Fruit fly (Drosophila melanogaster): ENCODE data around the gene CG7131.

DNA sequence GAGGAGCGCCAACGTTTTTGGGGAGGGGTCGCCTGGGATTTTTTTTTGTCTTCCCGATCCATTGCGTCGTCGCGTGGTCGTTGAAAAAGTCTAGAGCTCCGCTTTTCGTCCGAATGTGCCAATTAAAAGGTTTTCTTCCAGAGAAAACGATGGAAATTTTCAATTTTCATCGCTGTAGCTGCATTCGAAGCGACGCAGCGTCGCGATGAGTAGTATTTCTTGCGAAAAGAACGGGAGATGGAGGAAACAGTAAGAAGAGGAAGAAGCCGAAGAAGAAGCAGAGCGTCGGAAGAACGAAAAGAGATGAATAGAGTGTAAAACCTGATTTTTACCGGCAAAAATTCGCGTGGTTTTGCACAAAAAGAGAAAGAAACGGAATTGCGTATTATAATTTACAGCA lies 45.6 kb downstream of the CG7131 start:
- TF ChIP-seq CG8478 (optimal IDR thresholded peaks at IDR 0.05) (no peak), CTCF (optimal IDR thresholded peaks at IDR 0.05) (no peak)

All from S2 (cell line).